Worm (Caenorhabditis elegans): ENCODE measurements around the gene ZK637.14.
A peak's percentile ranks its signal among the peaks of the same experiment; 100 is the strongest.

The ZK637.14 gene

DNA sequence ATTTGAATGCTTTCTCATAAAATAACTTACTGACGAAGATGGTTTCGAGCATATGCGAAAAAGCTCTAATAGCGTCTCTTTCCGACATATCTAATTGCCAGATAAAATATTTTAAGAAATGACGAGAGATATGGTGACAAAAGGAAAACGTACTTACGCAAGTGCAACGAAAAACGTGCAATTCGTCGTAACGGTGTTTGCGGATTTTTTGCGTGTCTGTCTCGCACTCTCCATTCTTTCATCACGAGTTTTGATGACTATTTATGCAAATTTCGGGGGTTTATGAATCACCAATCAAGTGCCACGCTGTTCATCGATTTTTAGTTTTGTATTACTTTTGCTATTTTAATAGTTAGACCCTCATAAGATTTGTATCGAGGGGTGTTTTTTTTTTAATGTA is at the start of gene ZK637.14:
ZK637.14 (minus strand) TSS at position 201 of the 400 bp plus-strand sequence.
- TF ChIP-seq mdl-1 (tag; optimal IDR thresholded peaks at IDR 0.05) = no peak
- no peak for TF ChIP-seq alr-1 (tag; optimal IDR thresholded peaks at IDR 0.05)
- no peak for TF ChIP-seq mab-5 (tag; optimal IDR thresholded peaks at IDR 0.05)
- peak; percentile 2 for TF ChIP-seq ama-1 (optimal IDR thresholded peaks at IDR 0.05)
- TF ChIP-seq unc-62 (GFP tag; optimal IDR thresholded peaks at IDR 0.05) = no peak
- no peak for TF ChIP-seq Y55F3AM.14 (GFP tag; optimal IDR thresholded peaks at IDR 0.05)
- no peak for TF ChIP-seq nhr-237 (tag; optimal IDR thresholded peaks at IDR 0.05)
- TF ChIP-seq fos-1 (tag; optimal IDR thresholded peaks at IDR 0.05) = peak; percentile 95
- TF ChIP-seq lin-11 (tag; optimal IDR thresholded peaks at IDR 0.05) = peak; percentile 39
- TF ChIP-seq crh-2 (tag; optimal IDR thresholded peaks at IDR 0.05) = peak; percentile 89
- TF ChIP-seq ZK546.5 (tag; optimal IDR thresholded peaks at IDR 0.05) = no peak
- TF ChIP-seq nhr-21 (tag; optimal IDR thresholded peaks at IDR 0.05) = peak; percentile 23
- TF ChIP-seq ceh-82 (tag; optimal IDR thresholded peaks at IDR 0.05) = no peak
- TF ChIP-seq gmeb-1 (tag; optimal IDR thresholded peaks at IDR 0.05) = peak; percentile 49
- TF ChIP-seq nhr-12 (tag; optimal IDR thresholded peaks at IDR 0.05) = no peak
- TF ChIP-seq blmp-1 (tag; optimal IDR thresholded peaks at IDR 0.05; ENCODE audit: insufficient read depth) = no peak
- TF ChIP-seq nhr-129 (tag; optimal IDR thresholded peaks at IDR 0.05) = peak; percentile 71
- TF ChIP-seq sma-3 (GFP tag; optimal IDR thresholded peaks at IDR 0.05) = peak; percentile 16
- no peak for TF ChIP-seq unc-39 (tag; optimal IDR thresholded peaks at IDR 0.05)
- TF ChIP-seq sem-4 (tag; optimal IDR thresholded peaks at IDR 0.05) = no peak
- TF ChIP-seq nhr-10 (tag; optimal IDR thresholded peaks at IDR 0.05) = no peak
- no peak for TF ChIP-seq F13H6.1 (tag; optimal IDR thresholded peaks at IDR 0.05)
- TF ChIP-seq ztf-1 (GFP tag; conservative IDR thresholded peaks at IDR 0.05) = no peak
- peak; percentile 61 for TF ChIP-seq unc-55 (GFP tag; optimal IDR thresholded peaks at IDR 0.05)
- TF ChIP-seq elt-3 (tag; optimal IDR thresholded peaks at IDR 0.05) = no peak
- TF ChIP-seq ztf-4 (tag; optimal IDR thresholded peaks at IDR 0.05) = no peak
- TF ChIP-seq sma-9 (GFP tag; optimal IDR thresholded peaks at IDR 0.05) = peak; percentile 15
- TF ChIP-seq sma-9 (tag; optimal IDR thresholded peaks at IDR 0.05) = no peak
- no peak for TF ChIP-seq aly-2 (tag; optimal IDR thresholded peaks at IDR 0.05)
- TF ChIP-seq snpc-4 (tag; optimal IDR thresholded peaks at IDR 0.05) = no peak
- TF ChIP-seq R02D3.7 (tag; optimal IDR thresholded peaks at IDR 0.05) = no peak
- TF ChIP-seq ztf-11 (tag; optimal IDR thresholded peaks at IDR 0.05) = no peak
- no peak for TF ChIP-seq peb-1 (tag; optimal IDR thresholded peaks at IDR 0.05)
- TF ChIP-seq lsy-2 (tag; optimal IDR thresholded peaks at IDR 0.05) = peak; percentile 45 to 76
- TF ChIP-seq elt-1 (tag; optimal IDR thresholded peaks at IDR 0.05) = no peak
- no peak for TF ChIP-seq ceh-16 (tag; optimal IDR thresholded peaks at IDR 0.05)
- peak; percentile 73 for TF ChIP-seq skn-1 (tag; optimal IDR thresholded peaks at IDR 0.05)
- TF ChIP-seq mbf-1 (tag; optimal IDR thresholded peaks at IDR 0.05) = no peak
- no peak for TF ChIP-seq zag-1 (tag; optimal IDR thresholded peaks at IDR 0.05)
- peak; percentile 3 for TF ChIP-seq nhr-25 (tag; optimal IDR thresholded peaks at IDR 0.05)
- no peak for TF ChIP-seq dmd-4 (tag; optimal IDR thresholded peaks at IDR 0.05)
- peak; percentile 93 for TF ChIP-seq C34F6.9 (tag; optimal IDR thresholded peaks at IDR 0.05)
- no peak for TF ChIP-seq lin-39 (tag; optimal IDR thresholded peaks at IDR 0.05)
- TF ChIP-seq lin-13 (GFP tag; optimal IDR thresholded peaks at IDR 0.05) = no peak
- TF ChIP-seq nhr-6 (tag; optimal IDR thresholded peaks at IDR 0.05) = peak; percentile 9
- no peak for TF ChIP-seq nhr-23 (tag; optimal IDR thresholded peaks at IDR 0.05)
- no peak for TF ChIP-seq egl-27 (tag; optimal IDR thresholded peaks at IDR 0.05)
- TF ChIP-seq nhr-11 (tag; optimal IDR thresholded peaks at IDR 0.05) = no peak
- no peak for TF ChIP-seq nhr-77 (tag; optimal IDR thresholded peaks at IDR 0.05)

Data from whole organism, L2 larva.